Worm (Caenorhabditis elegans): ENCODE data around the gene algn-9.

The algn-9 gene

DNA sequence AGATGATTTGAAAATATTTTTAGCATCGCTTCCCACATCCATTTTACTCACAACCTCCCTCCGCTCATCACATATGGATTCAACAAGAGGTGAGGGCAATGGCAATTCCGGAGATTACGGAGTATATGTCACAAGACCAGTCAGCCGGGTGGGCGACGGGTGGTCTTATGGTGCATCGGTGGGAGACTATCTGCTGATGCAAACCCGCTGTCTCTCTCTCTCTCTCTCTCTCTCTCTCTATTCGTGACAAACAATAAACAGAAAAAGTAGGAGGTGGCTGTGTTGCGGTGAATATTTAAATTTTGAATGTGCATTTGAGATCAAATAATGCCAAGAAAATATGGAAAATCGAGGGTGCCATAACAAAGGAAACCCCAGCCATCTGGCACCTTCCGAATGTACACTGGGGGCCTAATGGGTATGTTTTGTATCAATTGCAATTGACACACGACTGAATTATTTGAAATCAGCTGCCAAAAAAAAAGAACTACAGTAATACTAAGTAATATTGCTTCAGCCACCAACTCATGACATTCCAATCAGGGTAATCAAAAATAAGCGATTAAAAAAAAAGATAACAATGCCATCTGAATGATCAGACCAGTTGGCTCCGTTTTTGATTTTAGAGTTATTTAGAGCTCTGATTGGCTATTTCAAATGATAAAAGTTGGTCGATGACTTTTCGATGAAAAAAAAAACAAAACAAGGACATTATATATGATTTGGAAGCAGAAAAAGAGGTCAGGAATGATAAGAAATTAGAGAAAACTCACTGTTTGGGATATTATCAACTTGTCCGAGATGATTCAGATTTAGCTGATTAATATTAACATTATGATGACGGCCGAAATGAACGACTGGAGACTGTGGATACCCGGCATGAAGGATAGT, 36.1 kb upstream of the algn-9 start (continued):
- TF ChIP-seq nhr-19 (GFP tag; conservative IDR thresholded peaks at IDR 0.05) (0 out of 2 replicates have a peak, but pooled peaks have one; percentile 1), hlh-17 (GFP tag; optimal IDR thresholded peaks at IDR 0.05; ENCODE audit: borderline replicate concordance) (no peak), skn-1 (tag; optimal IDR thresholded peaks at IDR 0.05) (peak; percentile 14), unc-98 (GFP tag; IDR thresholded peaks at IDR 0.05) (no peak), aha-1 (tag; optimal IDR thresholded peaks at IDR 0.05) (no peak), efl-3 (GFP tag; optimal IDR thresholded peaks at IDR 0.05) (no peak), dpl-1 (GFP tag; optimal IDR thresholded peaks at IDR 0.05) (peak in 1 of 3 experiments; percentile 15), ces-1 (GFP tag; optimal IDR thresholded peaks at IDR 0.05) (no peak), egl-13 (tag; optimal IDR thresholded peaks at IDR 0.05) (no peak), pax-3 (tag; optimal IDR thresholded peaks at IDR 0.05) (peak; percentile 22), ztf-4 (tag; optimal IDR thresholded peaks at IDR 0.05) (peak; percentile 31), nhr-20 (tag; optimal IDR thresholded peaks at IDR 0.05) (peak; percentile 30), sox-4 (tag; optimal IDR thresholded peaks at IDR 0.05) (peak; percentile 21), unc-86 (tag; optimal IDR thresholded peaks at IDR 0.05) (peak; percentile 60), jun-1 (tag; optimal IDR thresholded peaks at IDR 0.05) (no peak), mab-9 (GFP tag; IDR thresholded peaks at IDR 0.05) (peak; percentile 67; the same call in 1 of the 2 replicates), pag-3 (tag; optimal IDR thresholded peaks at IDR 0.05; ENCODE audit: borderline replicate concordance, insufficient read depth) (no peak), sup-37 (GFP tag; optimal IDR thresholded peaks at IDR 0.05) (no peak), irx-1 (tag; optimal IDR thresholded peaks at IDR 0.05) (no peak), lin-14 (GFP tag; optimal IDR thresholded peaks at IDR 0.05) (peak; percentile 63), sptf-1 (tag; optimal IDR thresholded peaks at IDR 0.05) (no peak), nhr-77 (tag; optimal IDR thresholded peaks at IDR 0.05) (no peak), ceh-63 (GFP tag; optimal IDR thresholded peaks at IDR 0.05) (no peak), zag-1 (tag; optimal IDR thresholded peaks at IDR 0.05) (no peak), unc-30 (tag; optimal IDR thresholded peaks at IDR 0.05) (no peak), mef-2 (tag; optimal IDR thresholded peaks at IDR 0.05) (peak; percentile 18), blmp-1 (tag; optimal IDR thresholded peaks at IDR 0.05) (peak; percentile 26), unc-62 (GFP tag; optimal IDR thresholded peaks at IDR 0.05) (no peak), ama-1 (optimal IDR thresholded peaks at IDR 0.05) (peak; percentile 88), fos-1 (tag; optimal IDR thresholded peaks at IDR 0.05) (no peak), ceh-8 (GFP tag; optimal IDR thresholded peaks at IDR 0.05) (no peak), egl-27 (tag; optimal IDR thresholded peaks at IDR 0.05) (no peak), Y116A8C.19 (tag; optimal IDR thresholded peaks at IDR 0.05; ENCODE audit: borderline replicate concordance) (no peak), snpc-4 (tag; optimal IDR thresholded peaks at IDR 0.05) (no peak), lin-15B (tag; optimal IDR thresholded peaks at IDR 0.05) (no peak), snu-23 (GFP tag; optimal IDR thresholded peaks at IDR 0.05) (peak; percentile 24), nhr-84 (tag; optimal IDR thresholded peaks at IDR 0.05) (no peak), vab-15 (tag; optimal IDR thresholded peaks at IDR 0.05) (no peak), mdl-1 (tag; optimal IDR thresholded peaks at IDR 0.05) (peak in 1 of 2 experiments; percentile 28), tbx-2 (tag; optimal IDR thresholded peaks at IDR 0.05) (no peak), zip-4 (GFP tag; optimal IDR thresholded peaks at IDR 0.05) (no peak), alr-1 (tag; optimal IDR thresholded peaks at IDR 0.05; ENCODE audit: borderline replicate concordance) (no peak), C34B4.2 (tag; optimal IDR thresholded peaks at IDR 0.05) (no peak), nhr-85 (tag) (no peak), grh-1 (GFP tag; IDR thresholded peaks at IDR 0.05) (no peak; the same call in 1 of the 2 replicates), nhr-237 (tag; optimal IDR thresholded peaks at IDR 0.05) (no peak), ets-5 (GFP tag; IDR thresholded peaks at IDR 0.05) (no peak), efl-1 (optimal IDR thresholded peaks at IDR 0.05) (no peak), efl-1 (GFP tag; optimal IDR thresholded peaks at IDR 0.05 in 1 of 2) (peak in 1 of 2 experiments; percentile 94), C16A3.4 (tag; optimal IDR thresholded peaks at IDR 0.05) (no peak), nhr-11 (tag; optimal IDR thresholded peaks at IDR 0.05) (no peak)

All from whole organism, L1 larva.